Fruit fly (Drosophila melanogaster): ENCODE results near the gene Nepl8.

Nepl8 gene

DNA sequence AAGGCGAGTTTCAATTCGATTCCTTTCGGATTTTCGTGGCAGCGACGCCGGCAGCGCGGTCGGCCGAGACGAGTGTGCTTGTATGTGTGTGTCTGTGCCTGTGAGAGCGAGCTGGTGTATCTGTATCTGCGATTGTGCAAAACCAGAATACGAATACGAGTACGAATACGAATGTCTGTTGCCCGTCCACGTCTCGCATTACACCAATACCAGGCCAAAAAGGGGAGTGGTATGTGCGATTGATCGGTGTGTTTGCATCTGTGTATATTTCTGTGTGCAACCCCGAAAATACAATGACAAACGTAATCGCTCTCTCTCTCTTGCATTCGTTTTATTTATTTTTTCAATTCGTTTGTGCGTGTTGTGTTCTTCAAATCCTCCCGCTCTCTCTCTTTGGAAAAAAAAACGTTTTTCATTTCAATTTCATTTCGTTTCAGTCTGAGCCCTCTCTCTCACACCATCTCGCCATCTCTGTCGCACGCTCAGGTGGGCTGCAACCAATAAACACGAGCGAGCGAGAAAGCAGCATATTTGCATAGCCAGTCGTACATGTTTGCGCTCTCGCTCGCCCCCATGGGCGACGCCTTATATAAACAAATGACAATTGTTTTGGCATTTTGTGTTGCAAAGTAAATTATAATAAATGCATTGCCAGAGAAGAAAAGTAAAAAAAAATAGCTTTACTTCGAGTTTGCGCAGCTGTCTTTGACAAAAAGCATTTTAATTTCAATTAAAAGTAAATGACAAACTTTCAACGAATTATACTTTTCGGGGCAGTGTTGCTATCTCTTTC lies 1.8 kb upstream of the Nepl8 start (continued):
- no peak for TF ChIP-seq mld (GFP tag; IDR thresholded peaks at IDR 0.05; ENCODE audit: partially characterized antibody)
- peak; percentile 27 for TF ChIP-seq CG11398 (GFP tag; optimal IDR thresholded peaks at IDR 0.05)
- peak; percentile 59 for TF ChIP-seq CG14441 (GFP tag; IDR thresholded peaks at IDR 0.05)
- TF ChIP-seq hth (optimal IDR thresholded peaks at IDR 0.05): no peak
- no peak for TF ChIP-seq CG17385 (GFP tag; optimal IDR thresholded peaks at IDR 0.05)
- peak; percentile 34 for TF ChIP-seq Camta (GFP tag; optimal IDR thresholded peaks at IDR 0.05)
- TF ChIP-seq aop (GFP tag; IDR thresholded peaks at IDR 0.05): no peak
- peak; percentile 7 for TF ChIP-seq Sox100B (GFP tag; optimal IDR thresholded peaks at IDR 0.05)
- TF ChIP-seq grau (tag; optimal IDR thresholded peaks at IDR 0.05): no peak
- no peak for TF ChIP-seq sc (optimal IDR thresholded peaks at IDR 0.05)
- peak; percentile 26 for TF ChIP-seq sc (GFP tag; optimal IDR thresholded peaks at IDR 0.05)
- peak; percentile 15 for TF ChIP-seq CG14965 (GFP tag; optimal IDR thresholded peaks at IDR 0.05; ENCODE audit: borderline replicate concordance)
- 0 out of 3 replicates have a peak, but pooled peaks have one; percentile 37 for TF ChIP-seq H15 (GFP tag; IDR thresholded peaks at IDR 0.05)
- TF ChIP-seq pum (GFP tag; optimal IDR thresholded peaks at IDR 0.05): peak; percentile 33
- peak; percentile 98 for TF ChIP-seq Nf-YC (tag; optimal IDR thresholded peaks at IDR 0.05)
- peak; percentile 20 for TF ChIP-seq CG10543 (GFP tag; optimal IDR thresholded peaks at IDR 0.05)
- TF ChIP-seq CG17912 (GFP tag; optimal IDR thresholded peaks at IDR 0.05): no peak
- no peak for TF ChIP-seq esg (GFP tag; conservative IDR thresholded peaks at IDR 0.05)
- TF ChIP-seq Eip74EF (GFP tag; optimal IDR thresholded peaks at IDR 0.05): no peak
- TF ChIP-seq Bteb2 (GFP tag; optimal IDR thresholded peaks at IDR 0.05): peak; percentile 11
- TF ChIP-seq Nf-YA (GFP tag; IDR thresholded peaks at IDR 0.05): peak; percentile 95
- peak; percentile 33 for TF ChIP-seq CG9609 (GFP tag; optimal IDR thresholded peaks at IDR 0.05)
- peak; percentile 40 for TF ChIP-seq CG18599 (GFP tag; optimal IDR thresholded peaks at IDR 0.05)
- TF ChIP-seq fd102C (GFP tag; optimal IDR thresholded peaks at IDR 0.05): peak; percentile 74
- peak; percentile 25 for TF ChIP-seq CG11504 (tag; optimal IDR thresholded peaks at IDR 0.05)
- peak; percentile 23 for TF ChIP-seq chn (GFP tag; optimal IDR thresholded peaks at IDR 0.05)
- no peak for TF ChIP-seq Mrtf (GFP tag; IDR thresholded peaks at IDR 0.05)
- 0 out of 3 replicates have a peak, but pooled peaks have one; percentile 42 for TF ChIP-seq Optix (GFP tag; IDR thresholded peaks at IDR 0.05)
- TF ChIP-seq tin (GFP tag; optimal IDR thresholded peaks at IDR 0.05): no peak
- peak; percentile 23 for TF ChIP-seq CG17568 (GFP tag; optimal IDR thresholded peaks at IDR 0.05)
- TF ChIP-seq CG15269 (tag; optimal IDR thresholded peaks at IDR 0.05): no peak
- no peak for TF ChIP-seq Dfd (GFP tag; optimal IDR thresholded peaks at IDR 0.05)
- peak; percentile 15 for TF ChIP-seq CG17802 (tag; optimal IDR thresholded peaks at IDR 0.05)
- TF ChIP-seq CG7745 (tag; optimal IDR thresholded peaks at IDR 0.05): no peak
- TF ChIP-seq Dip2 (GFP tag; IDR thresholded peaks at IDR 0.05): no peak
- peak; percentile 42 for TF ChIP-seq eyg (GFP tag; optimal IDR thresholded peaks at IDR 0.05)
- no peak for TF ChIP-seq CG18262 (tag; optimal IDR thresholded peaks at IDR 0.05)
- peak; percentile 17 for TF ChIP-seq CG17359 (tag; optimal IDR thresholded peaks at IDR 0.05)
- TF ChIP-seq Chrac-16 (GFP tag; optimal IDR thresholded peaks at IDR 0.05): no peak
- TF ChIP-seq row (GFP tag; IDR thresholded peaks at IDR 0.05): 0 out of 3 replicates have a peak, but pooled peaks have one; percentile 6
- TF ChIP-seq jing (GFP tag; optimal IDR thresholded peaks at IDR 0.05): peak; percentile 41
- TF ChIP-seq CG1233 (GFP tag; optimal IDR thresholded peaks at IDR 0.05): peak; percentile 46
- peak; percentile 81 for TF ChIP-seq HmgD (GFP tag; optimal IDR thresholded peaks at IDR 0.05)
- TF ChIP-seq CG34376 (GFP tag; optimal IDR thresholded peaks at IDR 0.05): no peak
- peak; percentile 19 for TF ChIP-seq Antp (GFP tag; optimal IDR thresholded peaks at IDR 0.05)
- TF ChIP-seq pros (GFP tag; optimal IDR thresholded peaks at IDR 0.05): no peak
- TF ChIP-seq CG6813 (GFP tag; optimal IDR thresholded peaks at IDR 0.05): peak; percentile 48
- TF ChIP-seq Hsf (GFP tag; optimal IDR thresholded peaks at IDR 0.05): no peak
- no peak for TF ChIP-seq CkIIα-i1 (GFP tag; IDR thresholded peaks at IDR 0.05)

All from whole organism, embryonic.